Worm (Caenorhabditis elegans): ENCODE measurements around the gene F21D5.9.

The F21D5.9 gene

DNA sequence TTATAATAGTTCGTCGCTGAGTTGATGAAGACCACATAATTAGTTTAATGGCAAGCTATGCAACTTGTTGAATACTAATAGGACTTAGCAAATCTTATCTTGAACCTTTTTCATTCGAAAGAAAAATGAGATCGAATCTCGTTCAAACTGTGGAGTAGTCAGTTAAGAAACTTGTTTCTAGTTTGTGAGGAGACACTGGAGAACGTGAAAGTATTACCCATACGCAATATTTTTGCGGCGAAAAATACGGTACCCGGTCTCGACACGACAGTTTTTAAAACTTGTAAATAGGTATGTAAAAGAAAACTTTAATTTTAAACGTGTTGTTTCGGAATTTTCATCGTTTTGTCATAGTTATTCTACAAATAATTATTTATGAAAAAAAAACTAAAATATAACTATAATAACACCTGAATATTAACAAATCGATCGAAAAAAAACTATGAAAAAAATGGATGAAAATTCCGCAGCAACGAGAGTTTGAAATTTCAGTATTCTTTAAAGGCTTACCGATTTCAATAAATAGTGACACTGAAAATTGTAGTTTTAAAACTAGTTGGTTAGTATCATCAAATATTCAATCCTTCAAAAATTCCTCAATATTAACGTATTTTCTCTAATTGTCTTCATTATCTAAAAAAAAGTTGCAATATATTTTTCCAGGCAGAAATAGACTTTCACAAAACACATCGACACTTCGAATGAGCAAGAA lies 21.9 kb downstream of the F21D5.9 start, which contains the start of the genes F20C5.7 and parg-1:
Gene F20C5.7 (minus strand): TSS at position 101 of the 712 bp plus-strand sequence.
Gene parg-1 (plus strand): TSS at position 662 of the 712 bp plus-strand sequence.
- TF ChIP-seq fos-1 (tag; optimal IDR thresholded peaks at IDR 0.05) (no peak), egl-27 (tag; optimal IDR thresholded peaks at IDR 0.05) (no peak), fkh-2 (tag; optimal IDR thresholded peaks at IDR 0.05) (no peak), daf-12 (tag; optimal IDR thresholded peaks at IDR 0.05) (no peak), unc-62 (GFP tag; optimal IDR thresholded peaks at IDR 0.05) (no peak), elt-2 (tag; optimal IDR thresholded peaks at IDR 0.05) (no peak), snpc-4 (tag; optimal IDR thresholded peaks at IDR 0.05) (no peak), ama-1 (optimal IDR thresholded peaks at IDR 0.05) (no peak), mml-1 (tag; optimal IDR thresholded peaks at IDR 0.05) (no peak), jun-1 (tag; optimal IDR thresholded peaks at IDR 0.05) (no peak)

DNA sequence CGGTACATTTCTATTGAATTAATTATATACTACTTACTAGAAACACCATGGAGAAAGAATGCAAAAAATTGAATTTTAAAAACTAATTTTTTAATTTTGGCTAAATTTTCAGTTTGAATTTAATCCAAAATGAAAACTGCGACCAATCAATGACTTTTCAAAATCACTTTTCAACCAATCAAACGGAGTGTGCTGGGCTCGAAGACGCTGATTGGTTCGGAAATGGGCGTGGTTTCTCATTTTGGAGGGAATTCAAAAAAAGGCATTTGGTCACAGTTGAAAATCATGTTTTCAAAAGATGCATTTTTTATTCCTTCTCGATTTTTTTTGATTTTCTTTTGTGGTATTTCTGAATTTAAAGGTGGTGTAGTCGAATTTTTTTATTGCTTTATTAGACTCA lies 25.1 kb downstream of the F21D5.9 start:
- no peak for TF ChIP-seq elt-2 (tag; optimal IDR thresholded peaks at IDR 0.05)
- no peak for TF ChIP-seq hmg-11 (tag; optimal IDR thresholded peaks at IDR 0.05)
- peak; percentile 71 for TF ChIP-seq nfya-1 (tag; optimal IDR thresholded peaks at IDR 0.05; ENCODE audit: insufficient read depth)

DNA sequence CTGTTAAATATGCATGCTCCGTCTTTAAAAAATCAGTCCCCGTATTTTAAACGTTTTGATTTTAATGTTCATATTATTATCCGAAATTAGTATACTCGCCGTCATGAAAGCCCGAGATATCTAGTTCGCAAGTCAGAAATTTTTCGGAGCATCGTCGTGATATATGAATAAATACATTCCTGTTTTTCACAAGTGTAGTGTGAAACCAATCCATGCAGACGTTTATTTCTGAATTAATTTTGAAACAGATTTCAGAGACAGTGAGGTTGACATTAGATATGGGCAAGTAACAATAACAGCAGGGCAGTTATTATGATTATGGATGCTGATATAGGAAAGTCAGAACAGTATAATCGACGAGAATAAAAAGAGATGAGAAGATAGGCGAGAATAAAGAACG lies 28.7 kb downstream of the F21D5.9 start:
- TF ChIP-seq ZK546.5 (tag; optimal IDR thresholded peaks at IDR 0.05), result no peak
- TF ChIP-seq nhr-237 (tag; optimal IDR thresholded peaks at IDR 0.05), result no peak
- no peak for TF ChIP-seq nhr-77 (tag; optimal IDR thresholded peaks at IDR 0.05)

DNA sequence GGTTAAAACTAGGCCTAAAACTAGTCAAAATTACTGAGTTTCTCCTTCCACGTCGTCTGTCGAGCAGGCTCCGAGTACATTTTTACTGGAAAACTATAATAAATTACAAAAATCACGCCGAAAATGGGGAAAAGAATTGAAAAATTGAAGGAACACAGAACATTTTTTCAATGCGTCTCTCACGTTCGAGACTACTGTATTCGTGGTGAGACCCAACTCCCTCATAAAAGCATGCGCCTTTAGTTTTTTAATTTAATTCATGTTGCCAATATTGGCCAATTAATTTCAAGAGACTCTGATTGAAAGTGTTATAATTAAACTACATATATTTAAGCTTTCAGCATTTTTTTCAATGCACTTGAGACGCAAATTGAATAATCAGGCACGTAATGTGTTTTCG lies 30.3 kb downstream of the F21D5.9 start:
- TF ChIP-seq aly-2 (tag; optimal IDR thresholded peaks at IDR 0.05) (no peak), snpc-4 (tag; optimal IDR thresholded peaks at IDR 0.05) (no peak), unc-62 (GFP tag; optimal IDR thresholded peaks at IDR 0.05) (no peak), fos-1 (tag; optimal IDR thresholded peaks at IDR 0.05) (no peak), pha-4 (tag; optimal IDR thresholded peaks at IDR 0.05) (no peak), ztf-4 (tag; optimal IDR thresholded peaks at IDR 0.05) (no peak), tbx-2 (tag; optimal IDR thresholded peaks at IDR 0.05) (no peak), skn-1 (tag; optimal IDR thresholded peaks at IDR 0.05) (no peak), ceh-16 (tag; optimal IDR thresholded peaks at IDR 0.05) (no peak), nhr-77 (tag; optimal IDR thresholded peaks at IDR 0.05) (no peak), ama-1 (optimal IDR thresholded peaks at IDR 0.05) (no peak), elt-2 (tag; optimal IDR thresholded peaks at IDR 0.05) (no peak), nhr-12 (tag; optimal IDR thresholded peaks at IDR 0.05) (no peak)

DNA sequence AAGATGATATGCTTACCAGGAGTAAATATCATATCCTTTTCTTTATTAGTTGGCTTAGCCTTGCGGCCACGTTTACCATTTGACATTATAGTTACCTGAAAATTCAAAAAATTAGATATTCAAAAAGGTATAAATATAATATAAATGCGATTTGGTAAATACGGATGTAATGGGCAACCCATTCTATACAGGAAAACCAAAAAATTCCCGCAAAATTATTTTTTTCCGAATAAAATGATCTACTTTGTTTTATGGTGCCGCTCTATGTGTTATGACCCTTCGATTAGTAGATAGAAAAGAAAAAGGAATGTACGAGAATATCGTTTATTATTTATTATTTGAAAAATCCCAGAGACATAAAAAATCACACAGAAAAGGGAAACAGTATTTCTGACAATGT lies 30.9 kb downstream of the F21D5.9 start, which contains the start of gene elli-1:
Gene elli-1 (minus strand): TSS at position 101 of the 400 bp plus-strand sequence.
- TF ChIP-seq lin-39 (tag; optimal IDR thresholded peaks at IDR 0.05) (no peak), ztf-11 (tag; optimal IDR thresholded peaks at IDR 0.05) (no peak), nhr-11 (tag; optimal IDR thresholded peaks at IDR 0.05) (no peak), unc-39 (tag; optimal IDR thresholded peaks at IDR 0.05) (no peak), ZK546.5 (tag; optimal IDR thresholded peaks at IDR 0.05) (no peak)

- TF ChIP-seq pha-4 (tag; optimal IDR thresholded peaks at IDR 0.05) (peak; percentile 45), nfya-1 (tag; optimal IDR thresholded peaks at IDR 0.05; ENCODE audit: insufficient read depth) (peak; percentile 41), pqm-1 (tag; optimal IDR thresholded peaks at IDR 0.05) (peak; percentile 68), lin-15B (tag; optimal IDR thresholded peaks at IDR 0.05) (no peak), daf-12 (tag; optimal IDR thresholded peaks at IDR 0.05) (no peak), mml-1 (tag; optimal IDR thresholded peaks at IDR 0.05) (no peak), elt-2 (tag; optimal IDR thresholded peaks at IDR 0.05) (peak; percentile 85), ztf-4 (tag; optimal IDR thresholded peaks at IDR 0.05) (no peak)
Observed at ce11 chrIV:8757729-8758128, 33.9 kb downstream of the F21D5.9 start.

DNA sequence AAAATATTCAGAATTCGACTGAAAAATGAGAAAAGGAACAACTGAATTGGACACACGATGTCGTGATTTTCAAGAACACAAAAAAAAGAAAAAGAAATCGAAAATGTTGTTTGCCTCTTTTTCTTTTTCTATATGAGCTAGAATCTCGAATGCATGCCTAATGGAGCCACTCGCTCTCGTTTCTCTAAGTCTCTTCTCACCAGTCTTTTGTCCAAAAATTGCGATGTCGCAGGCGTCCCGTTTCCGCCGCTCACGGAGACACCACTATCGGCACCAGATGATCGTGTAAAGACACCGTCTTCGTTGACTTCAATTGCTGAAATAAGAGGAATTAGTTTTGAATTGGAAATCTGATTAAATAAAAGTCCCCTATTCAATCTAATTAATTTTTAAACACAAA lies 34.8 kb downstream of the F21D5.9 start:
- TF ChIP-seq lsy-12 (tag; optimal IDR thresholded peaks at IDR 0.05) (no peak), unc-62 (GFP tag; optimal IDR thresholded peaks at IDR 0.05) (no peak), ceh-9 (tag; optimal IDR thresholded peaks at IDR 0.05) (no peak), egl-5 (tag; optimal IDR thresholded peaks at IDR 0.05) (no peak), fos-1 (tag; optimal IDR thresholded peaks at IDR 0.05) (no peak), lin-39 (tag; optimal IDR thresholded peaks at IDR 0.05) (peak; percentile 84), nhr-25 (tag; optimal IDR thresholded peaks at IDR 0.05) (no peak), pqm-1 (tag; optimal IDR thresholded peaks at IDR 0.05) (no peak), eor-1 (tag; optimal IDR thresholded peaks at IDR 0.05) (no peak), elt-2 (tag; optimal IDR thresholded peaks at IDR 0.05) (peak; percentile 17), nhr-23 (tag; optimal IDR thresholded peaks at IDR 0.05) (no peak), ceh-82 (tag; optimal IDR thresholded peaks at IDR 0.05) (no peak), nhr-43 (tag; optimal IDR thresholded peaks at IDR 0.05; ENCODE audit: poor library complexity, severe bottlenecking) (no peak), ceh-28 (tag; optimal IDR thresholded peaks at IDR 0.05) (no peak), ceh-16 (tag; optimal IDR thresholded peaks at IDR 0.05) (no peak), elt-1 (tag; optimal IDR thresholded peaks at IDR 0.05) (no peak), tbx-2 (tag; optimal IDR thresholded peaks at IDR 0.05) (no peak), mml-1 (tag; optimal IDR thresholded peaks at IDR 0.05) (no peak), ztf-4 (tag; optimal IDR thresholded peaks at IDR 0.05) (no peak), ama-1 (optimal IDR thresholded peaks at IDR 0.05) (no peak), ztf-11 (tag; optimal IDR thresholded peaks at IDR 0.05) (no peak), sea-2 (GFP tag; optimal IDR thresholded peaks at IDR 0.05) (no peak)
